Worm (Caenorhabditis elegans) whole organism, L3 larva: Measurements from ENCODE around the gene K09F6.13.

Source experiments
- R02D3.7 ChIP-seq: fragments of 150-350 bp; optimal IDR thresholded peaks from 2 replicates; lab custom pipeline; 2014; ENCODE audit warnings: missing biosample characterization, missing genetic modification characterization
- aly-2 ChIP-seq: fragments of 150-350 bp; optimal IDR thresholded peaks from 2 replicates; lab custom pipeline; 2014; ENCODE audit warnings: missing biosample characterization, missing genetic modification characterization
- ceh-16 ChIP-seq: sonication (generic microtip); optimal IDR thresholded peaks from 2 replicates; lab custom pipeline; 2017; ENCODE audit warnings: missing biosample characterization, missing genetic modification characterization
- ceh-28 ChIP-seq: fragments of 150-350 bp; optimal IDR thresholded peaks from 2 replicates; lab custom pipeline; 2014; ENCODE audit warnings: missing biosample characterization, missing genetic modification reagents, missing genetic modification characterization
- ceh-82 ChIP-seq: fragments of 150-350 bp; optimal IDR thresholded peaks from 2 replicates; lab custom pipeline; 2014; ENCODE audit warnings: missing biosample characterization, missing genetic modification characterization
- ceh-9 ChIP-seq: sonication (generic microtip); optimal IDR thresholded peaks from 2 replicates; lab custom pipeline; 2018; ENCODE audit warnings: missing biosample characterization, missing genetic modification characterization
- daf-12 ChIP-seq: fragments of 150-350 bp; optimal IDR thresholded peaks from 2 replicates; lab custom pipeline; 2014; ENCODE audit warnings: missing biosample characterization, missing genetic modification reagents, missing genetic modification characterization
- elt-1 ChIP-seq: fragments of 150-350 bp; optimal IDR thresholded peaks from 2 replicates; lab custom pipeline; 2014; ENCODE audit warnings: missing biosample characterization, missing genetic modification characterization
- elt-2 ChIP-seq: sonication (generic microtip); optimal IDR thresholded peaks from 2 replicates; lab custom pipeline; 2016; ENCODE audit warnings: missing genetic modification reagents, mild to moderate bottlenecking, missing genetic modification characterization, missing compliant biosample characterization
- elt-3 ChIP-seq, 3 experiments: fragments of 150-350 bp in 1 of 3; sonication (generic microtip) in 2 of 3; optimal IDR thresholded peaks; 2 replicates in 2 of 3; 4 replicates in 1 of 3; lab custom pipeline; 2014 to 2017; ENCODE audit warnings: missing biosample characterization in 3 of 3, missing genetic modification characterization in 3 of 3
- eor-1 ChIP-seq, 2 experiments: fragments of 150-350 bp; optimal IDR thresholded peaks; 2 replicates each; lab custom pipeline; 2014 to 2018; ENCODE audit warnings: missing biosample characterization in 2 of 2, missing genetic modification characterization in 2 of 2
- fkh-2 ChIP-seq: fragments of 150-350 bp; optimal IDR thresholded peaks from 2 replicates; lab custom pipeline; 2014; ENCODE audit warnings: missing biosample characterization, missing genetic modification reagents, missing genetic modification characterization
- fos-1 ChIP-seq: fragments of 150-350 bp; optimal IDR thresholded peaks from 2 replicates; lab custom pipeline; 2014; ENCODE audit warnings: missing biosample characterization, missing genetic modification characterization
- jun-1 ChIP-seq: fragments of 150-350 bp; optimal IDR thresholded peaks from 2 replicates; lab custom pipeline; 2014; ENCODE audit warnings: missing biosample characterization, missing genetic modification reagents, missing genetic modification characterization
- lin-15B ChIP-seq: fragments of 150-350 bp; optimal IDR thresholded peaks from 2 replicates; lab custom pipeline; 2014; ENCODE audit warnings: missing biosample characterization, missing genetic modification characterization
- lin-39 ChIP-seq: fragments of 150-350 bp; optimal IDR thresholded peaks from 2 replicates; lab custom pipeline; 2018; ENCODE audit warnings: missing biosample characterization, missing genetic modification reagents, missing genetic modification characterization
- lsy-12 ChIP-seq: sonication (generic microtip); optimal IDR thresholded peaks from 2 replicates; lab custom pipeline; 2016; ENCODE audit warnings: mild to moderate bottlenecking, missing genetic modification characterization, missing compliant biosample characterization
- mml-1 ChIP-seq: fragments of 150-350 bp; sonication (generic microtip); optimal IDR thresholded peaks from 3 replicates; lab custom pipeline; 2014; ENCODE audit warnings: missing biosample characterization, missing genetic modification characterization
- nfya-1 ChIP-seq: sonication (generic microtip); optimal IDR thresholded peaks from 2 replicates; lab custom pipeline; 2017; ENCODE audit warnings: missing genetic modification characterization, mild to moderate bottlenecking, missing compliant biosample characterization, antibody characterized with exemption, moderate library complexity; ENCODE audit not compliant: insufficient read depth
- nhr-12 ChIP-seq: fragments of 150-350 bp; optimal IDR thresholded peaks from 2 replicates; lab custom pipeline; 2014; ENCODE audit warnings: missing biosample characterization, missing genetic modification characterization
- nhr-23 ChIP-seq: fragments of 150-350 bp; optimal IDR thresholded peaks from 2 replicates; lab custom pipeline; 2014; ENCODE audit warnings: missing biosample characterization, missing genetic modification reagents, missing genetic modification characterization
- nhr-25 ChIP-seq: sonication (generic microtip); optimal IDR thresholded peaks from 2 replicates; lab custom pipeline; 2017; ENCODE audit warnings: missing biosample characterization, missing genetic modification characterization
- nhr-28 ChIP-seq: fragments of 150-350 bp; optimal IDR thresholded peaks from 2 replicates; lab custom pipeline; 2014; ENCODE audit warnings: missing biosample characterization, missing genetic modification characterization
- nhr-43 ChIP-seq: sonication (generic microtip); optimal IDR thresholded peaks from 2 replicates; lab custom pipeline; 2016; ENCODE audit warnings: mild to moderate bottlenecking, missing genetic modification characterization, missing compliant biosample characterization; ENCODE audit not compliant: poor library complexity, severe bottlenecking
- nhr-67 ChIP-seq: fragments of 150-350 bp; optimal IDR thresholded peaks from 2 replicates; lab custom pipeline; 2014; ENCODE audit warnings: missing biosample characterization, missing genetic modification characterization
- pqm-1 ChIP-seq: fragments of 150-350 bp; optimal IDR thresholded peaks from 2 replicates; lab custom pipeline; 2017; ENCODE audit warnings: missing biosample characterization, missing genetic modification characterization, inconsistent platforms
- sea-2 ChIP-seq: fragments of 150-350 bp; sonication (generic microtip); optimal IDR thresholded peaks from 4 replicates; lab custom pipeline; 2014; ENCODE audit warnings: missing biosample characterization, missing genetic modification reagents, missing genetic modification characterization
- snpc-4 ChIP-seq: fragments of 150-350 bp; optimal IDR thresholded peaks from 2 replicates; lab custom pipeline; 2014; ENCODE audit warnings: missing biosample characterization, missing genetic modification characterization
- tbx-2 ChIP-seq: sonication (generic microtip); optimal IDR thresholded peaks from 2 replicates; lab custom pipeline; 2016; ENCODE audit warnings: mild to moderate bottlenecking, missing genetic modification characterization, missing compliant biosample characterization
- unc-62 ChIP-seq: fragments of 150-350 bp; sonication (generic microtip); optimal IDR thresholded peaks from 4 replicates; lab custom pipeline; 2014; ENCODE audit warnings: missing biosample characterization, missing genetic modification reagents, missing genetic modification characterization
- ztf-11 ChIP-seq: fragments of 150-350 bp; optimal IDR thresholded peaks from 2 replicates; lab custom pipeline; 2014; ENCODE audit warnings: missing biosample characterization, missing genetic modification characterization
- ztf-4 ChIP-seq: fragments of 150-350 bp; optimal IDR thresholded peaks from 2 replicates; lab custom pipeline; 2014; ENCODE audit warnings: missing biosample characterization, missing genetic modification characterization

K09F6.13 gene

ce11 chrII:2289441-2289840 is 527 bp downstream of the K09F6.13 start:
- no peak for TF ChIP-seq mml-1
- peak; percentile 54 for TF ChIP-seq lin-39
- TF ChIP-seq unc-62 (GFP tag; lab: Kevin White, UChicago), result peak; percentile 11
- TF ChIP-seq ceh-82, result peak; percentile 24

- TF ChIP-seq ceh-28, result no peak
- TF ChIP-seq ztf-4 (tag; lab: Kevin White, UChicago), result no peak
- no peak for TF ChIP-seq eor-1 (tag; optimal IDR thresholded peaks at IDR 0.05; lab: Kevin White, UChicago)
- no peak for TF ChIP-seq ceh-82
- no peak for TF ChIP-seq daf-12
- no peak for TF ChIP-seq jun-1 (tag; lab: Kevin White, UChicago)
- no peak for TF ChIP-seq lsy-12 (tag; lab: Kevin White, UChicago)
- no peak for TF ChIP-seq tbx-2 (tag; lab: Kevin White, UChicago)
- TF ChIP-seq nhr-28 (tag; lab: Kevin White, UChicago), result no peak
- TF ChIP-seq snpc-4 (tag; lab: Kevin White, UChicago), result no peak
- TF ChIP-seq elt-3 (tag; optimal IDR thresholded peaks at IDR 0.05; lab: Kevin White, UChicago), result no peak
- TF ChIP-seq mml-1, result no peak
- TF ChIP-seq nhr-23, result no peak
- TF ChIP-seq lin-39, result no peak
- no peak for TF ChIP-seq nhr-12 (tag; lab: Kevin White, UChicago)
- TF ChIP-seq lin-15B (tag; lab: Kevin White, UChicago), result no peak
- TF ChIP-seq ceh-16 (tag; lab: Kevin White, UChicago), result no peak
- TF ChIP-seq ztf-11 (tag; lab: Kevin White, UChicago), result no peak
- TF ChIP-seq R02D3.7 (tag; lab: Kevin White, UChicago), result no peak
- no peak for TF ChIP-seq unc-62 (GFP tag; lab: Kevin White, UChicago)
- TF ChIP-seq, all 47 proteins: peak for 0
Measured at ce11 chrII:2292027-2292426, 3.1 kb downstream of the K09F6.13 start, which contains the start of gene K09F6.7. Gene K09F6.7, minus strand, starts transcription at chrII:2292127.

- TF ChIP-seq ceh-82 (no peak), nhr-23 (no peak), pqm-1 (peak; percentile 1), ceh-9 (tag; lab: Kevin White, UChicago) (no peak), nhr-43 (tag; lab: Kevin White, UChicago) (no peak), fos-1 (tag; lab: Kevin White, UChicago) (no peak), fkh-2 (tag; lab: Kevin White, UChicago) (no peak), ztf-11 (tag; lab: Kevin White, UChicago) (no peak), lin-15B (tag; lab: Kevin White, UChicago) (no peak), elt-2 (tag; lab: Kevin White, UChicago) (peak; percentile 46), aly-2 (tag; lab: Kevin White, UChicago) (no peak), nhr-67 (tag; lab: Kevin White, UChicago) (no peak), nhr-25 (tag; lab: Kevin White, UChicago) (no peak), elt-3 (tag; optimal IDR thresholded peaks at IDR 0.05; lab: Kevin White, UChicago) (no peak)
- TF ChIP-seq, all 47 proteins: peak for 2
Measured at ce11 chrII:2292549-2292948, 3.6 kb downstream of the K09F6.13 start.

ce11 chrII:2295817-2296315 is 7.0 kb downstream of the K09F6.13 start, which contains the start of gene fbxc-25:
Gene fbxc-25, minus strand, starts transcription at chrII:2296265.
- TF ChIP-seq nhr-43 (tag; lab: Kevin White, UChicago) (no peak), mml-1 (no peak), tbx-2 (tag; lab: Kevin White, UChicago) (no peak), elt-1 (no peak), ztf-4 (tag; lab: Kevin White, UChicago) (no peak), nhr-23 (no peak), fkh-2 (tag; lab: Kevin White, UChicago) (no peak), lsy-12 (tag; lab: Kevin White, UChicago) (no peak), aly-2 (tag; lab: Kevin White, UChicago) (no peak), lin-15B (tag; lab: Kevin White, UChicago) (no peak), nfya-1 (tag; lab: Kevin White, UChicago) (no peak), lin-39 (no peak), pqm-1 (no peak), snpc-4 (tag; lab: Kevin White, UChicago) (no peak), ceh-9 (tag; lab: Kevin White, UChicago) (no peak), sea-2 (no peak)

ce11 chrII:2298742-2299141 is 9.8 kb downstream of the K09F6.13 start, which contains the start of gene B0281.4:
Gene B0281.4, minus strand, starts transcription at chrII:2298842.
- no peak for TF ChIP-seq nhr-25 (tag; lab: Kevin White, UChicago)
